Fruit fly (Drosophila melanogaster): Measurements from ENCODE around the gene CG4119.

CG4119 gene

dm6 chrX:5677400-5678177 is 11.7 kb downstream of the CG4119 start (continued):
- TF ChIP-seq Fer3 (tag; optimal IDR thresholded peaks at IDR 0.05), result peak; percentile 95
- TF ChIP-seq PHDP (tag; optimal IDR thresholded peaks at IDR 0.05), result peak; percentile 94
- peak; percentile 76 for TF ChIP-seq CG8388 (GFP tag; optimal IDR thresholded peaks at IDR 0.05)
- TF ChIP-seq Usf (GFP tag; optimal IDR thresholded peaks at IDR 0.05), result peak; percentile 16
- peak; percentile 36; the same call in 1 of the 2 replicates for TF ChIP-seq dati (GFP tag; IDR thresholded peaks at IDR 0.05)
- peak; percentile 86 for TF ChIP-seq Sox102F (GFP tag; optimal IDR thresholded peaks at IDR 0.05)
- TF ChIP-seq ttk (GFP tag; IDR thresholded peaks at IDR 0.05), result peak; percentile 46; the same call in 1 of the 2 replicates
- TF ChIP-seq phol (tag; optimal IDR thresholded peaks at IDR 0.05), result peak; percentile 30
- peak; percentile 58 for TF ChIP-seq CG7786 (GFP tag; optimal IDR thresholded peaks at IDR 0.05)
- peak; percentile 71; the same call in 2 of the 3 replicates for TF ChIP-seq ase (GFP tag; IDR thresholded peaks at IDR 0.05)
- no peak for TF ChIP-seq CG16813 (GFP tag; IDR thresholded peaks at IDR 0.05; ENCODE audit: partially characterized antibody)
- no peak for TF ChIP-seq unc-4 (GFP tag; IDR thresholded peaks at IDR 0.05; ENCODE audit: partially characterized antibody)
- TF ChIP-seq CG9215 (GFP tag; IDR thresholded peaks at IDR 0.05), result peak; percentile 15; the same call in 1 of the 2 replicates
- TF ChIP-seq sr (GFP tag; IDR thresholded peaks at IDR 0.05), result peak; percentile 83
- peak; percentile 92 for TF ChIP-seq CG7556 (GFP tag; optimal IDR thresholded peaks at IDR 0.05)
- TF ChIP-seq Drgx (GFP tag; IDR thresholded peaks at IDR 0.05), result no peak; the same call in 1 of the 2 replicates
- peak; percentile 73 for TF ChIP-seq CG10979 (tag; optimal IDR thresholded peaks at IDR 0.05)
- no peak for TF ChIP-seq pan (optimal IDR thresholded peaks at IDR 0.05)
- TF ChIP-seq pan (GFP tag; optimal IDR thresholded peaks at IDR 0.05 in 1 of 2, IDR thresholded peaks at IDR 0.05 in 1 of 2), result peak in 1 of 2 experiments; percentile 85
- TF ChIP-seq sd (tag; optimal IDR thresholded peaks at IDR 0.05), result peak; percentile 90
- TF ChIP-seq CG9932 (GFP tag; IDR thresholded peaks at IDR 0.05), result no peak
- no peak for TF ChIP-seq dan (GFP tag; IDR thresholded peaks at IDR 0.05)
- TF ChIP-seq Sin3A (optimal IDR thresholded peaks at IDR 0.05), result no peak
- peak; percentile 84 for TF ChIP-seq disco-r (GFP tag; optimal IDR thresholded peaks at IDR 0.05)
- TF ChIP-seq Fer2 (tag; optimal IDR thresholded peaks at IDR 0.05), result peak; percentile 93
- TF ChIP-seq CG5245 (GFP tag; optimal IDR thresholded peaks at IDR 0.05), result peak; percentile 85
- TF ChIP-seq slbo (GFP tag; IDR thresholded peaks at IDR 0.05), result peak; percentile 46; the same call in 1 of the 2 replicates
- TF ChIP-seq crc (GFP tag; optimal IDR thresholded peaks at IDR 0.05), result peak; percentile 86
- TF ChIP-seq dmrt11E (tag; optimal IDR thresholded peaks at IDR 0.05), result peak; percentile 86
- TF ChIP-seq CG9797 (GFP tag; optimal IDR thresholded peaks at IDR 0.05), result peak; percentile 30
- no peak for TF ChIP-seq CG1832 (GFP tag; optimal IDR thresholded peaks at IDR 0.05)
- peak; percentile 42; the same call in 1 of the 2 replicates for TF ChIP-seq wor (GFP tag; IDR thresholded peaks at IDR 0.05)
- peak; percentile 94 for TF ChIP-seq CG1647 (GFP tag; optimal IDR thresholded peaks at IDR 0.05)
- peak; percentile 97 for TF ChIP-seq ara (GFP tag; IDR thresholded peaks at IDR 0.05)
- peak; percentile 92 for TF ChIP-seq Dek (tag; optimal IDR thresholded peaks at IDR 0.05)
- peak; percentile 76 for TF ChIP-seq CG4282 (GFP tag; optimal IDR thresholded peaks at IDR 0.05)
- TF ChIP-seq CG31224 (GFP tag; IDR thresholded peaks at IDR 0.05), result peak; percentile 68
- no peak for TF ChIP-seq yki (optimal IDR thresholded peaks at IDR 0.05)
- peak; percentile 91 for TF ChIP-seq CG6765 (GFP tag; optimal IDR thresholded peaks at IDR 0.05)
- no peak for TF ChIP-seq CG14441 (GFP tag; IDR thresholded peaks at IDR 0.05)
- no peak for TF ChIP-seq Lpt (GFP tag; optimal IDR thresholded peaks at IDR 0.05)
- no peak for TF ChIP-seq CG2199 (GFP tag; IDR thresholded peaks at IDR 0.05)
- TF ChIP-seq gce (GFP tag; IDR thresholded peaks at IDR 0.05), result peak; percentile 95; the same call in 2 of the 3 replicates
- peak; percentile 49 for TF ChIP-seq Deaf1 (tag; optimal IDR thresholded peaks at IDR 0.05)
- peak; percentile 57 for TF ChIP-seq CG9876 (GFP tag; optimal IDR thresholded peaks at IDR 0.05)
- peak; percentile 89 for TF ChIP-seq CG13424 (tag; optimal IDR thresholded peaks at IDR 0.05)
- TF ChIP-seq CG15269 (tag; optimal IDR thresholded peaks at IDR 0.05), result peak; percentile 94
- 0 out of 2 replicates have a peak, but pooled peaks have one; percentile 46 for TF ChIP-seq aop (GFP tag; IDR thresholded peaks at IDR 0.05)
- TF ChIP-seq fru (optimal IDR thresholded peaks at IDR 0.05), result no peak
- TF ChIP-seq CG2202 (tag; optimal IDR thresholded peaks at IDR 0.05), result peak; percentile 96

Measured in whole organism, embryonic.